Fruit fly (Drosophila melanogaster): ENCODE measurements around the gene ush.

ush gene

DNA sequence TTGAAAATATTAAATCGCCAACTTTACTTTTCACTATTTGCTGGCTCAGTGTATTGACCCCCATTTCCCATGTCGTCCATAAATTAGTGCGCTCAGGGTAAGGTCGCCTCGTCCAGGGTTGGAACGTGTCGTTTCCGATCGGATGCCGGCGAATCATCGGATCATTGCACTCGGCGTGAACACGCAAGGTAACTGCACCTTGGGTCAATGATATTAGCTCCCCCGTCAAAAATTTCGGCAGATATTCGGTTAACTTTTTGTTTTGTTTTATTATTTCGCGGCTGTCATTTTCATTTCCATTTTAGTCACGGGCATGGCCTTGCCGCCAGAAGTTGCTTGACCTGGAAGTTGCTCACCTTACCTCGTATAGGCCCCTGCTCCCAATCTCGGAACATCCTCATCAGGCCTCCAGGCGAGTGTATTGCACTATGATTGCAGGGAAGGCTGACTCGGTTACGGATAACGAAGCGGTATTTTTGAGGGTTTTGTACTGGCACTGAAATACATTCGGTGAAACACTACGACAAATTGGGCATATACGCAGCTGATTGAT lies 12.6 kb downstream of the ush start (continued):
- TF ChIP-seq Hr78 (GFP tag; optimal IDR thresholded peaks at IDR 0.05) (peak in 1 of 2 experiments; percentile 86), sr (GFP tag; IDR thresholded peaks at IDR 0.05) (no peak), HLH3B (GFP tag; IDR thresholded peaks at IDR 0.05) (0 out of 2 replicates have a peak, but pooled peaks have one; percentile 3), Sin3A (optimal IDR thresholded peaks at IDR 0.05) (no peak), Ssrp (tag; optimal IDR thresholded peaks at IDR 0.05) (peak; percentile 4), CG11456 (GFP tag; IDR thresholded peaks at IDR 0.05) (0 out of 3 replicates have a peak, but pooled peaks have one; percentile 1), HmgD (GFP tag; optimal IDR thresholded peaks at IDR 0.05) (no peak), gcm (GFP tag; optimal IDR thresholded peaks at IDR 0.05) (peak; percentile 42), chinmo (GFP tag; IDR thresholded peaks at IDR 0.05; ENCODE audit: partially characterized antibody) (peak; percentile 28; the same call in 1 of the 4 replicates)

DNA sequence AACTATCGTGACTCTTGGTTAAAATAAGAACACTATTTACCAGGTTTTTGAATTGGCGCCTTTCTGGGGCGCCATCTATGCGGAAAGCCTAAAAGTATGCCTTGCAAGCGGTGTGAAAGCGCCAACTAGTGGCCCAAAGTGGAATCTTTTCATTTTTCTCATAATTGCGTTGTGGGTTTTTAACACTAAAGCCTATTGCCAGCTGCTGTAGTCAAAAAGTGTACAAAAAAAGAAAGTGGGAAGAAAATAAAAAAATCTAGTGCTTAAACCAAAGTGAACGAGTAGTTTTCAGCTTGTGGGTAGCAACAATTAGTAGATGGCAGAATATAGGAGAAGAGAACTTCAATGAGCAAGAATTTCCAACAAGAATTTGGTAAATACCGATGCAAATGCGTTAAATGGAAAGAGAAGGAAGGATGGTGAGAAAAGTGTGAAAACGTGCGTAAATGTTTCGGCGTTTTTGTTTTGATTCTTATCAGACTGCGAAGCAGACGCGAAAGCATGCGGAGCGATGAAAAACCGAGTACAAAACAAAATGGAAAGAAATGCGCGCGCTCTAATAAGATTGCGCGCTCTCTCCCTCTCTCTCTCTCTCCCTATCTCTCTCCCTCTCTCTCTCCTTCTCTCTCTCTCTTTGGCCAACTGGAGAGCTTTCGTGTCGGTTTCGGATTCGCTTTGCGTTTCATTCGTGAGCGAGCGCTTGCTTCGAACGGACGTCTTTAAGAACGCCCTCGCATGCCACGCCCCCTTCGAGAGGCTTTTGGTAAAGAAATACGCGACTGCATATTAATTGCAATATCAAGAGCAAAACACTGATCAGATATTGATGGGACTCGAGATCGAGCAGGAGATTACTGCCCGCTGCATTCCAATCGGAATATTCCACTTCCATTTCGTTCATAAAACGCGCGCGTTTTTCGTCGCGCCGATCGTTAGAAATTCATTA lies 14.4 kb downstream of the ush start:
- peak; percentile 64; the same call in 1 of the 2 replicates for TF ChIP-seq CG11696 (GFP tag; IDR thresholded peaks at IDR 0.05)
- peak; percentile 77 for TF ChIP-seq Nf-YC (tag; optimal IDR thresholded peaks at IDR 0.05)
- peak; percentile 69 for TF ChIP-seq Dip3 (GFP tag; optimal IDR thresholded peaks at IDR 0.05)
- peak; percentile 52 for TF ChIP-seq pros (GFP tag; optimal IDR thresholded peaks at IDR 0.05)
- TF ChIP-seq Dp (GFP tag; optimal IDR thresholded peaks at IDR 0.05): peak; percentile 100
- peak; percentile 100 for TF ChIP-seq her (GFP tag; optimal IDR thresholded peaks at IDR 0.05)
- no peak for TF ChIP-seq mld (GFP tag; IDR thresholded peaks at IDR 0.05; ENCODE audit: partially characterized antibody)
- peak; percentile 11 for TF ChIP-seq crc (GFP tag; optimal IDR thresholded peaks at IDR 0.05)
- peak; percentile 77 for TF ChIP-seq ken (GFP tag; IDR thresholded peaks at IDR 0.05)
- TF ChIP-seq Scr (GFP tag; IDR thresholded peaks at IDR 0.05; ENCODE audit: partially characterized antibody): peak; percentile 57
- TF ChIP-seq HHEX (GFP tag; optimal IDR thresholded peaks at IDR 0.05): peak; percentile 24
- no peak; the same call in 1 of the 2 replicates for TF ChIP-seq danr (GFP tag; IDR thresholded peaks at IDR 0.05)
- TF ChIP-seq Oli (tag; optimal IDR thresholded peaks at IDR 0.05): peak; percentile 23
- TF ChIP-seq CG3065 (GFP tag; optimal IDR thresholded peaks at IDR 0.05): peak; percentile 85
- peak; percentile 75 for TF ChIP-seq az2 (GFP tag; optimal IDR thresholded peaks at IDR 0.05)
- TF ChIP-seq lbe (GFP tag; optimal IDR thresholded peaks at IDR 0.05): peak; percentile 96
- no peak; the same call in 1 of the 2 replicates for TF ChIP-seq ham (GFP tag; IDR thresholded peaks at IDR 0.05)
- TF ChIP-seq CG10274 (GFP tag; optimal IDR thresholded peaks at IDR 0.05): no peak
- peak; percentile 5 for TF ChIP-seq en (GFP tag; optimal IDR thresholded peaks at IDR 0.05)
- TF ChIP-seq Sin3A (optimal IDR thresholded peaks at IDR 0.05): peak; percentile 37
- TF ChIP-seq Meics (GFP tag; optimal IDR thresholded peaks at IDR 0.05): peak; percentile 8
- 0 out of 2 replicates have a peak, but pooled peaks have one; percentile 16 for TF ChIP-seq CG6272 (GFP tag; IDR thresholded peaks at IDR 0.05)
- peak; percentile 39 for TF ChIP-seq Max (GFP tag; optimal IDR thresholded peaks at IDR 0.05)
- peak; percentile 47 for TF ChIP-seq CG17568 (GFP tag; optimal IDR thresholded peaks at IDR 0.05)
- TF ChIP-seq CG6854 (GFP tag; optimal IDR thresholded peaks at IDR 0.05): peak; percentile 49
- TF ChIP-seq Hand (GFP tag; optimal IDR thresholded peaks at IDR 0.05): peak; percentile 86
- peak; percentile 46 for TF ChIP-seq Vsx1 (GFP tag; optimal IDR thresholded peaks at IDR 0.05)
- no peak for TF ChIP-seq usp (GFP tag; optimal IDR thresholded peaks at IDR 0.05)
- TF ChIP-seq Blimp-1 (GFP tag; optimal IDR thresholded peaks at IDR 0.05): peak; percentile 76
- TF ChIP-seq tap (tag; optimal IDR thresholded peaks at IDR 0.05): no peak
- peak; percentile 62 for TF ChIP-seq Mes4 (GFP tag; optimal IDR thresholded peaks at IDR 0.05)
- TF ChIP-seq CG32772 (GFP tag; IDR thresholded peaks at IDR 0.05): peak; percentile 78
- TF ChIP-seq Gug (GFP tag; IDR thresholded peaks at IDR 0.05): peak; percentile 77; the same call in 3 of the 4 replicates
- TF ChIP-seq CG3407 (GFP tag; optimal IDR thresholded peaks at IDR 0.05): peak; percentile 28
- TF ChIP-seq CG14441 (GFP tag; IDR thresholded peaks at IDR 0.05): peak; percentile 73
- TF ChIP-seq dmrt11E (tag; optimal IDR thresholded peaks at IDR 0.05): peak; percentile 20
- peak; percentile 66 for TF ChIP-seq HmgZ (tag; optimal IDR thresholded peaks at IDR 0.05)
- TF ChIP-seq gsb-n (tag; optimal IDR thresholded peaks at IDR 0.05): peak; percentile 28

Data from whole organism, embryonic.